Worm (Caenorhabditis elegans) whole organism, L1 larva: ENCODE measurements around the gene Y54F10BM.12.

Experiments used
- C04F5.9 ChIP-seq: sonication (generic microtip); optimal IDR thresholded peaks from 2 replicates; lab custom pipeline; 2016; ENCODE audit warnings: missing genetic modification characterization, missing compliant biosample characterization
- C16A3.4 ChIP-seq: fragments of 150-350 bp; optimal IDR thresholded peaks from 2 replicates; lab custom pipeline; 2014; ENCODE audit warnings: missing biosample characterization, missing genetic modification characterization
- C34B4.2 ChIP-seq: sonication (generic microtip); optimal IDR thresholded peaks from 2 replicates; lab custom pipeline; 2017; ENCODE audit warnings: mild to moderate bottlenecking, missing genetic modification characterization, missing compliant biosample characterization
- F16B12.6 ChIP-seq: fragments of 150-350 bp; optimal IDR thresholded peaks from 2 replicates; lab custom pipeline; 2014; ENCODE audit warnings: missing biosample characterization, missing genetic modification characterization
- alr-1 ChIP-seq: fragments of 200-800 bp; sonication (Bioruptor generic); optimal IDR thresholded peaks from 2 replicates; lab custom pipeline; 2018; ENCODE audit warnings: borderline replicate concordance, mild to moderate bottlenecking, missing genetic modification characterization, missing compliant biosample characterization
- aly-2 ChIP-seq: fragments of 150-350 bp; optimal IDR thresholded peaks from 2 replicates; lab custom pipeline; 2014; ENCODE audit warnings: missing biosample characterization, missing genetic modification characterization
- blmp-1 ChIP-seq: fragments of 150-350 bp; optimal IDR thresholded peaks from 2 replicates; lab custom pipeline; 2014; ENCODE audit warnings: missing biosample characterization, missing genetic modification characterization
- ceh-82 ChIP-seq, 3 experiments: fragments of 150-350 bp in 1 of 3; sonication (generic microtip) in 2 of 3; optimal IDR thresholded peaks; 2 replicates each; lab custom pipeline; 2014 to 2017; ENCODE audit warnings: missing biosample characterization in 3 of 3, missing genetic modification characterization in 3 of 3
- ceh-88 ChIP-seq: fragments of 200-800 bp; sonication (Bioruptor generic); IDR thresholded peaks from 2 replicates; pipeline ENCODE4 v1.3.6; 2022; ENCODE audit warnings: missing genetic modification characterization, missing compliant biosample characterization
- ceh-90 ChIP-seq: sonication (generic microtip); optimal IDR thresholded peaks from 2 replicates; lab custom pipeline; 2016; ENCODE audit warnings: missing genetic modification characterization, missing compliant biosample characterization
- dpl-1 ChIP-seq, 3 experiments: fragments of 150-350 bp in 2 of 3; sonication (generic microtip) in 1 of 3; optimal IDR thresholded peaks; 2 replicates each; lab custom pipeline; 2014 to 2017; ENCODE audit warnings: missing biosample characterization in 3 of 3, missing genetic modification characterization in 3 of 3, missing genetic modification reagents in 3 of 3
- dsc-1 ChIP-seq: sonication (generic microtip); optimal IDR thresholded peaks from 2 replicates; lab custom pipeline; 2016; ENCODE audit warnings: mild to moderate bottlenecking, missing genetic modification characterization, missing compliant biosample characterization
- efl-1 ChIP-seq, 4 experiments: fragments of 150-350 bp; optimal IDR thresholded peaks in 3 of 4; peaks in 1 of 4; 1 replicate in 1 of 4; 2 replicates in 3 of 4; lab custom pipeline; 2014; ENCODE audit warnings: missing biosample characterization in 2 of 4, missing genetic modification characterization in 2 of 4, missing genetic modification reagents in 2 of 4
- egl-13 ChIP-seq: sonication (generic microtip); optimal IDR thresholded peaks from 2 replicates; lab custom pipeline; 2016; ENCODE audit warnings: missing genotype, missing genetic modification reagents, missing genetic modification characterization, missing compliant biosample characterization
- elt-2 ChIP-seq: sonication (generic microtip); optimal IDR thresholded peaks from 2 replicates; lab custom pipeline; 2016; ENCODE audit warnings: missing genetic modification characterization, mild to moderate bottlenecking, inconsistent platforms, missing compliant biosample characterization, missing genetic modification reagents
- fkh-4 ChIP-seq: sonication (generic microtip); optimal IDR thresholded peaks from 2 replicates; lab custom pipeline; 2016; ENCODE audit warnings: missing compliant biosample characterization, missing genetic modification characterization, borderline replicate concordance
- fkh-8 ChIP-seq: sonication (generic microtip); optimal IDR thresholded peaks from 2 replicates; lab custom pipeline; 2016; ENCODE audit warnings: mild to moderate bottlenecking, missing genetic modification characterization, missing compliant biosample characterization
- grh-1 ChIP-seq: fragments of 200-800 bp; sonication (Bioruptor generic); IDR thresholded peaks from 2 replicates; pipeline ENCODE4 v1.3.6; 2022; ENCODE audit warnings: missing genetic modification reagents, missing genetic modification characterization, missing compliant biosample characterization
- hlh-17 ChIP-seq: fragments of 200-800 bp; sonication (Bioruptor generic); optimal IDR thresholded peaks from 2 replicates; lab custom pipeline; 2018; ENCODE audit warnings: missing genetic modification characterization, mild to moderate bottlenecking, missing compliant biosample characterization, moderate library complexity, borderline replicate concordance
- hpl-2 ChIP-seq: fragments of 150-350 bp; optimal IDR thresholded peaks from 2 replicates; lab custom pipeline; 2014; ENCODE audit warnings: missing biosample characterization, missing genetic modification reagents, missing genetic modification characterization
- irx-1 ChIP-seq: sonication (generic microtip); optimal IDR thresholded peaks from 2 replicates; lab custom pipeline; 2016; ENCODE audit warnings: missing genetic modification characterization, missing compliant biosample characterization
- jun-1 ChIP-seq: fragments of 150-350 bp; optimal IDR thresholded peaks from 2 replicates; lab custom pipeline; 2014; ENCODE audit warnings: missing biosample characterization, missing genetic modification reagents, missing genetic modification characterization
- lin-15B ChIP-seq: fragments of 150-350 bp; sonication (generic microtip); optimal IDR thresholded peaks from 3 replicates; lab custom pipeline; 2014; ENCODE audit warnings: missing biosample characterization, missing genetic modification characterization
- lin-35 ChIP-seq, 2 experiments: fragments of 150-350 bp; optimal IDR thresholded peaks; 2 replicates each; lab custom pipeline; 2014; ENCODE audit warnings: missing biosample characterization in 2 of 2, missing genetic modification characterization in 2 of 2, missing genetic modification reagents in 2 of 2
- lsy-2 ChIP-seq, 2 experiments: fragments of 150-350 bp; optimal IDR thresholded peaks; 2 replicates each; lab custom pipeline; 2014; ENCODE audit warnings: missing biosample characterization in 2 of 2, missing genetic modification characterization in 2 of 2
- mab-9 ChIP-seq: fragments of 200-800 bp; sonication (Bioruptor generic); IDR thresholded peaks from 2 replicates; pipeline ENCODE4 v1.3.6; 2022; ENCODE audit warnings: missing genetic modification reagents, missing genetic modification characterization, missing compliant biosample characterization
- mdl-1 ChIP-seq, 2 experiments: fragments of 150-350 bp; optimal IDR thresholded peaks; 2 replicates each; lab custom pipeline; 2014 to 2017; ENCODE audit warnings: missing biosample characterization in 2 of 2, missing genetic modification characterization in 2 of 2, inconsistent platforms in 1 of 2
- nhr-19 ChIP-seq: fragments of 200-800 bp; sonication (Bioruptor generic); conservative IDR thresholded peaks from 2 replicates; pipeline ENCODE4 v1.3.6; 2022; ENCODE audit warnings: missing genetic modification characterization, missing compliant biosample characterization
- nhr-237 ChIP-seq: fragments of 150-350 bp; optimal IDR thresholded peaks from 2 replicates; lab custom pipeline; 2014; ENCODE audit warnings: missing biosample characterization, missing genetic modification characterization
- nhr-71 ChIP-seq: sonication (generic microtip); optimal IDR thresholded peaks from 2 replicates; lab custom pipeline; 2016; ENCODE audit warnings: mild to moderate bottlenecking, missing genetic modification characterization, moderate library complexity, missing compliant biosample characterization
- nhr-85 ChIP-seq: sonication (generic microtip); peaks from one replicate; lab custom pipeline; 2016; ENCODE audit warnings: missing genetic modification characterization, inconsistent platforms, missing compliant biosample characterization
- pqm-1 ChIP-seq: sonication (generic microtip); optimal IDR thresholded peaks from 3 replicates; lab custom pipeline; 2017; ENCODE audit warnings: missing biosample characterization, missing genetic modification characterization
- rnt-1 ChIP-seq: sonication (generic microtip); optimal IDR thresholded peaks from 2 replicates; lab custom pipeline; 2016; ENCODE audit warnings: mild to moderate bottlenecking, missing genetic modification characterization, moderate library complexity, missing compliant biosample characterization
- skn-1 ChIP-seq: fragments of 150-350 bp; optimal IDR thresholded peaks from 2 replicates; lab custom pipeline; 2014; ENCODE audit warnings: missing biosample characterization, missing genetic modification characterization
- snu-23 ChIP-seq: sonication (generic microtip); optimal IDR thresholded peaks from 2 replicates; lab custom pipeline; 2016; ENCODE audit warnings: missing genetic modification characterization, missing compliant biosample characterization
- sptf-1 ChIP-seq: fragments of 150-350 bp; optimal IDR thresholded peaks from 2 replicates; lab custom pipeline; 2014; ENCODE audit warnings: missing biosample characterization, missing genetic modification characterization
- swsn-7 ChIP-seq: sonication (generic microtip); optimal IDR thresholded peaks from 2 replicates; lab custom pipeline; 2016; ENCODE audit warnings: missing genetic modification characterization, missing compliant biosample characterization
- tbx-2 ChIP-seq: sonication (generic microtip); optimal IDR thresholded peaks from 2 replicates; lab custom pipeline; 2016; ENCODE audit warnings: missing genetic modification characterization, missing compliant biosample characterization
- tlp-1 ChIP-seq: fragments of 150-350 bp; optimal IDR thresholded peaks from 2 replicates; lab custom pipeline; 2014; ENCODE audit warnings: missing biosample characterization, missing genetic modification characterization
- unc-86 ChIP-seq: sonication (generic microtip); optimal IDR thresholded peaks from 2 replicates; lab custom pipeline; 2016; ENCODE audit warnings: missing genetic modification characterization, missing compliant biosample characterization
- unc-98 ChIP-seq: fragments of 200-800 bp; sonication (Bioruptor generic); IDR thresholded peaks from 2 replicates; pipeline ENCODE4 v1.3.6; 2022; ENCODE audit warnings: missing genetic modification characterization, missing compliant biosample characterization
- xbp-1 ChIP-seq: sonication (generic microtip); optimal IDR thresholded peaks from 2 replicates; lab custom pipeline; 2016; ENCODE audit warnings: missing genetic modification characterization, missing compliant biosample characterization
- zip-4 ChIP-seq: fragments of 200-800 bp; sonication (Bioruptor generic); optimal IDR thresholded peaks from 2 replicates; lab custom pipeline; 2018; ENCODE audit warnings: mild to moderate bottlenecking, missing genetic modification characterization, moderate library complexity, missing compliant biosample characterization

The Y54F10BM.12 gene

DNA sequence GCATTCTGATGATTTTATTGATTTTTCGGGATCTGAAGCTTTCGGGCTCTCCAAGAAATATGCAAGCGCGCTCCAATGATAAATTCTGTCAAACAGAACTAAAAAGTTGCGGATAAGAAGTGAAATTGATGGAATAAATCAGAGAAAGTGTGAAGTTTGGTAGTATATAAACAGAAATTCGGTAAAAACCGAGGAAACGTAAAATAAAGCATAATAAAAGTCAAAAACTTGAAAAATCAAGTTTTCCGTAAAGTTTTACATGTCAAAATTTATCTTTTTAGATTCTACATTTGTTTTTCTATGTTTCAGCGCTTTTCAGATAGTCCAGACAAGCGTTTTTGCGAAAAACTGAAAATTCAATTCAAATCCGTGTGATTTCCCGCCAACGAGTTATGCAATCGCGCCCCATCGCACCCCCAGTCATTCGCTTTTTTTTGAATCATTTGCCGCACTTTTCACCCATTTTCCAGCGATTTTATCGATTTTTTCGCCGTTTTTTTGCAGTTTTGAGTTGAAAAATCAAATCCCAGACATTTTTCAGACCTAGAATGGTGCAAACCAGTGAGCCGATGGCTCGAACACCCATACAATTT, 1.6 kb upstream of the Y54F10BM.12 start, which contains the start of the genes Y54F10BM.13 and ppm-1.D:
Gene Y54F10BM.13 (minus strand): TSS at position 51 of the 593 bp plus-strand sequence.
Gene ppm-1.D (plus strand): TSS at position 540 of the 593 bp plus-strand sequence.
- no peak for TF ChIP-seq nhr-71 (tag; lab: Kevin White, UChicago)
- peak; percentile 28 for TF ChIP-seq nhr-85 (tag; lab: Kevin White, UChicago)
- peak; percentile 56 for TF ChIP-seq fkh-8 (tag; lab: Kevin White, UChicago)
- TF ChIP-seq lsy-2 (tag; optimal IDR thresholded peaks at IDR 0.05; lab: Kevin White, UChicago), result peak; percentile 39 to 65
- no peak for TF ChIP-seq nhr-237
- no peak for TF ChIP-seq zip-4 (GFP tag; lab: Kevin White, UChicago)
- peak; percentile 49; the same call in 1 of the 2 replicates for TF ChIP-seq unc-98 (GFP tag; lab: Robert Waterston, UW)
- TF ChIP-seq dpl-1 (GFP tag; optimal IDR thresholded peaks at IDR 0.05; lab: Kevin White, UChicago), result peak; percentile 89 to 92 (median 90)
- TF ChIP-seq irx-1 (tag; lab: Kevin White, UChicago), result peak; percentile 18
- TF ChIP-seq lin-35 (GFP tag; optimal IDR thresholded peaks at IDR 0.05; lab: Kevin White, UChicago), result peak; percentile 91 to 95
- TF ChIP-seq unc-86, result peak; percentile 19
- TF ChIP-seq hlh-17 (GFP tag; lab: Kevin White, UChicago), result no peak
- no peak for TF ChIP-seq hpl-2 (GFP tag; lab: Kevin White, UChicago)
- TF ChIP-seq ceh-82 (tag; optimal IDR thresholded peaks at IDR 0.05; lab: Kevin White, UChicago), result peak in 1 of 3 experiments; percentile 41
- no peak for TF ChIP-seq pqm-1 (tag; lab: Kevin White, UChicago)
- peak; percentile 3 for TF ChIP-seq C04F5.9 (tag; lab: Kevin White, UChicago)
- no peak for TF ChIP-seq elt-2 (tag; lab: Kevin White, UChicago)
- peak; percentile 34 for TF ChIP-seq ceh-90 (tag; lab: Kevin White, UChicago)
- no peak for TF ChIP-seq alr-1 (tag; lab: Kevin White, UChicago)
- TF ChIP-seq skn-1 (tag; lab: Kevin White, UChicago), result no peak
- TF ChIP-seq tbx-2 (tag; lab: Kevin White, UChicago), result peak; percentile 29
- no peak for TF ChIP-seq snu-23 (GFP tag; lab: Kevin White, UChicago)
- peak; percentile 31 for TF ChIP-seq C16A3.4 (tag; lab: Kevin White, UChicago)
- peak; percentile 54 for TF ChIP-seq lin-15B (tag; lab: Kevin White, UChicago)
- peak; percentile 52 for TF ChIP-seq F16B12.6 (tag; lab: Kevin White, UChicago)
- TF ChIP-seq xbp-1 (tag; lab: Kevin White, UChicago), result peak; percentile 42
- no peak for TF ChIP-seq ceh-88 (GFP tag; lab: Robert Waterston, UW)
- peak; percentile 94 to 97 for TF ChIP-seq efl-1 (optimal IDR thresholded peaks at IDR 0.05; lab: Kevin White, UChicago)
- peak; percentile 93 to 99 for TF ChIP-seq efl-1 (GFP tag; optimal IDR thresholded peaks at IDR 0.05 in 1 of 2; lab: Kevin White, UChicago)
- TF ChIP-seq fkh-4 (tag; lab: Kevin White, UChicago), result no peak
- peak; percentile 35 for TF ChIP-seq blmp-1 (tag; lab: Kevin White, UChicago)
- TF ChIP-seq dsc-1 (tag; lab: Kevin White, UChicago), result no peak
- TF ChIP-seq nhr-19 (GFP tag; lab: Robert Waterston, UW), result 0 out of 2 replicates have a peak, but pooled peaks have one; percentile 7

DNA sequence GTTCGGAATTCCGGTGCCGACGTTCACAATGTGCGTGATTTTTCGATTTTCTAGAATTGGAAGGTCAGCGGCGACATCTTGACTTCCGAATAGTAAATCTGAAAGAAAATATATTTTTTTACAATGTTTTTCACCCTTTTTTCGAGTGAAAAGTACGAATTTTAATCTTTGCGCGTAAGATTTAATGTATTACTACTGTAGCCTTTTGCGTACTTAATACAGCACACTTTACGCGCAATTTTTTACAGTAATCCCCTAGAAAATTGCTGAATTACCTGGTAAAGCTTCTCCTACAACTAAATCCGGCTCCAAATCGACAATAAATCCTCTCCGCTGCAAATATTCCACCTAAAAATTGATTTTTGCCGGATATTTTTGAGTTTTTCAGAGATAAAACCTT, 910 bp upstream of the Y54F10BM.12 start:
- TF ChIP-seq efl-1 (optimal IDR thresholded peaks at IDR 0.05; lab: Kevin White, UChicago), result no peak
- TF ChIP-seq efl-1 (GFP tag; optimal IDR thresholded peaks at IDR 0.05 in 1 of 2; lab: Kevin White, UChicago), result peak in 1 of 2 experiments; percentile 72
- no peak for TF ChIP-seq hpl-2 (GFP tag; lab: Kevin White, UChicago)

DNA sequence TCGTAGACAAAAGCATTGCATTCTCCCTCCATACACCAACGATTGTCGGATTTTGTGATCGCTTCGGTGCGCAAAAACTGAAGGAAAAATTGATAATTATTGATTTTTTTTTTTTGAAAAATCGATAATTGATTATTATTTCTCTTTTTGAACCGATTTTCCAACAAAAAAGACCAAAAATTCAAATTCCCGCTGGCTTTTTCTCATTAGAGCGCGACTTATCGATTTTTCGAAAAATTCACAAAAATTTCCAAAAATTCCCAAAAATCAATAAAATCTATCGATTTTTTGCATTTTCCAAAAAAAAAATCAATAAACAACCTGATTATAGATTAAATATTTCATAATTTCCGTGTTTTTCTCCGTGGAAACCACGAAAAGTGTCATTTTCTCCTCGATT, 867 bp downstream of the Y54F10BM.12 start:
- TF ChIP-seq dpl-1 (GFP tag; optimal IDR thresholded peaks at IDR 0.05; lab: Kevin White, UChicago), result no peak
- TF ChIP-seq C34B4.2, result no peak
- TF ChIP-seq mab-9, result no peak
- TF ChIP-seq jun-1 (tag; lab: Kevin White, UChicago), result no peak
- no peak for TF ChIP-seq swsn-7 (tag; lab: Kevin White, UChicago)
- TF ChIP-seq rnt-1 (tag; lab: Kevin White, UChicago), result no peak
- TF ChIP-seq grh-1 (GFP tag; lab: Robert Waterston, UW), result no peak
- no peak for TF ChIP-seq nhr-237
- TF ChIP-seq ceh-88 (GFP tag; lab: Robert Waterston, UW), result no peak
- TF ChIP-seq unc-86, result no peak
- no peak for TF ChIP-seq aly-2 (tag; lab: Kevin White, UChicago)
- TF ChIP-seq ceh-90 (tag; lab: Kevin White, UChicago), result no peak
- no peak for TF ChIP-seq sptf-1
- no peak for TF ChIP-seq tlp-1 (tag; lab: Kevin White, UChicago)
- TF ChIP-seq mdl-1 (tag; optimal IDR thresholded peaks at IDR 0.05; lab: Kevin White, UChicago), result no peak
- TF ChIP-seq hpl-2 (GFP tag; lab: Kevin White, UChicago), result no peak
- TF ChIP-seq egl-13 (tag; lab: Kevin White, UChicago), result no peak
- TF ChIP-seq, all 84 proteins: peak for 0
